Worm (Caenorhabditis elegans): ENCODE measurements around the gene prmn-1.
"Not testable (repeated sequence)": the region's sequence is repeated elsewhere in the genome, so short reads cannot be mapped to it uniquely, and the experiment has no call there.

Gene prmn-1

ce11 chrX:11405908-11406307 lies 21.0 kb downstream of the prmn-1 start, which contains the start of gene slo-2:
Gene slo-2 (minus strand): TSS chrX:11405931.
- no peak for TF ChIP-seq him-1 (tag; optimal IDR thresholded peaks at IDR 0.05)

DNA sequence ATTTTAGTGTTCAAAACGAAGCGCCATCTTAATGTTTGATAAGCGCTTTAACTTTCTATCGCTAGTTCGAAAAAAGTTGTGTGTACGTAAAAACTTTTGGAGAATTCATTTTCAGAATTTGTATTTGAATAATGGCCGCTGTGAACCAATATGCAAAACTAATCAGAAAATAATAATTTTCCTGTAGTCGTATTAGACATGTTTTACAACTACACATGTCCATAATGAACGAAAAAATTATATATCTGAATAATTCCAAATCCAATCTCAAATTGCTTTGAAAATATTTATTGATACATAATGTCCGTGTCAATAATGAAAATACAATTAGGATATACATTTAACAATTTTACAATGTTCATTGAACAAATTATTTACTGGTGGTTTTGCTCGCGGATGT lies 21.9 kb downstream of the prmn-1 start:
- TF ChIP-seq dao-5 (tag; optimal IDR thresholded peaks at IDR 0.05) (no peak), him-1 (tag; optimal IDR thresholded peaks at IDR 0.05) (no peak), W03F9.2 (tag; optimal IDR thresholded peaks at IDR 0.05) (no peak)

- TF ChIP-seq him-1 (tag; optimal IDR thresholded peaks at IDR 0.05) (no peak), W03F9.2 (tag; optimal IDR thresholded peaks at IDR 0.05) (no peak), dao-5 (tag; optimal IDR thresholded peaks at IDR 0.05) (no peak)
Measured at ce11 chrX:11407682-11408335, 22.9 kb downstream of the prmn-1 start, which contains the start of gene F08B12.4. Gene F08B12.4 (minus strand): TSS chrX:11407732.

- no peak for TF ChIP-seq him-1 (tag; optimal IDR thresholded peaks at IDR 0.05)
- TF ChIP-seq W03F9.2 (tag; optimal IDR thresholded peaks at IDR 0.05): peak; percentile 36
- no peak for TF ChIP-seq dao-5 (tag; optimal IDR thresholded peaks at IDR 0.05)
Measured at ce11 chrX:11409457-11409856, 24.6 kb downstream of the prmn-1 start.

ce11 chrX:11411675-11412074 lies 26.8 kb downstream of the prmn-1 start:
- TF ChIP-seq dao-5 (tag; optimal IDR thresholded peaks at IDR 0.05) (no peak), him-1 (tag; optimal IDR thresholded peaks at IDR 0.05) (no peak), W03F9.2 (tag; optimal IDR thresholded peaks at IDR 0.05) (no peak)

DNA sequence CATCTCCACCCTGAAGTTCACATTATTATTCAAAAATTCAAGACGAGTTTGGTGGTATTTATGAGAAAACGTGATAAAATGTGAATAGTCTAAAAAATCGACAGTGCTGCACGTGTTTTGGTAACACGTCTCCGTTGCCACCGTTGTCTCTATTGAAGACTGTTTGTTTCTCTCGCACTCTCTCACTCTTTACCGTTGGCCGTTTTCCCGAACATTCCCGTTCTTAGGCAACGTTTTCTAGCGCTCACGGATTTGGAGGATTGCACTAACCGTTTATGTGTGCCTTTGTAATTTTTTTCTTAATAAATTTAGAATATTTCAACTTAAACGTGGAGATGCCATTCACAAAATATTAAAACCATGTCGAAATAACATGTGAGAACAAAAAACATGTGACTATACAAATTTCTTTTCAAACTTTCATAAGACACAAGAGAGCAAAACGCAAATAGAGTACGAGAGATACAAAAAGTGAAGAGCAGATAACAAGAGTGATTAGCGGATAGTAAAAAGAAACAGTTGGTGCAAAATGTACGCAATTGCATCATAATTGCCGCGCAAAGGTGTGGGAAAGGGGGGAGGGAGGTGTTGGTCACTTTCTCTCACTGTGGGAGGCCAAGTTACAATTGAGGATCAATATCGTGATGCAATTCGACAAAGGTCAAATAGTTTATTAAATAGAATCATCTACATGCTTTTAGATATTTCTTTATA lies 30.1 kb downstream of the prmn-1 start, which contains the start of gene pek-1:
Gene pek-1 (minus strand): TSS at position 51 of the 714 bp plus-strand sequence.
- TF ChIP-seq him-1 (tag; optimal IDR thresholded peaks at IDR 0.05): no peak
- no peak for TF ChIP-seq W03F9.2 (tag; optimal IDR thresholded peaks at IDR 0.05)
- no peak for TF ChIP-seq dao-5 (tag; optimal IDR thresholded peaks at IDR 0.05)

ce11 chrX:11418667-11419066 lies 33.8 kb downstream of the prmn-1 start, which contains the start of gene F46C3.2:
Gene F46C3.2 (minus strand): TSS chrX:11418767.
- TF ChIP-seq W03F9.2 (tag; optimal IDR thresholded peaks at IDR 0.05) (no peak), dao-5 (tag; optimal IDR thresholded peaks at IDR 0.05) (no peak), him-1 (tag; optimal IDR thresholded peaks at IDR 0.05) (no peak)

DNA sequence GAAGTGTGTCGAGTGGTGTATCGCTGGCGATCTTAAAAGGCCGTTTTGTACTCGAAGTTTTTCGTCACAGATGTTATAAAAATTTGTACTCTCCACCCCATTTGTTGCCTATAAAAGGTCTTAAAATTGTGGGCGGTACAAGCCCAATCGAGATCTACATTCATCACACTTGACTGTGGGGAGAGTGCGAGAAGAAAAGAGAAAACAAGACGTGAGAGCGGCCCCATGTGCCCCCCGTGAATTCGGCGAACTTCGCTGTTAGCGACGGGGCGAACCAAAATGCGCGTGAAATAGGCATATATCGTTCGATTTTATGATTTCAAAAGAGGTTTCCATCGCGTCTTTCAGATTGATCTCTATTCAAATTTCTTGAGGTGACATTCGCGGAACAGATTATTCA lies 35.1 kb downstream of the prmn-1 start, which contains the start of gene F46C3.6:
Gene F46C3.6 (minus strand): TSS at position 87 of the 400 bp plus-strand sequence.
- TF ChIP-seq W03F9.2 (tag; optimal IDR thresholded peaks at IDR 0.05) (no peak), him-1 (tag; optimal IDR thresholded peaks at IDR 0.05) (no peak), dao-5 (tag; optimal IDR thresholded peaks at IDR 0.05) (no peak)

DNA sequence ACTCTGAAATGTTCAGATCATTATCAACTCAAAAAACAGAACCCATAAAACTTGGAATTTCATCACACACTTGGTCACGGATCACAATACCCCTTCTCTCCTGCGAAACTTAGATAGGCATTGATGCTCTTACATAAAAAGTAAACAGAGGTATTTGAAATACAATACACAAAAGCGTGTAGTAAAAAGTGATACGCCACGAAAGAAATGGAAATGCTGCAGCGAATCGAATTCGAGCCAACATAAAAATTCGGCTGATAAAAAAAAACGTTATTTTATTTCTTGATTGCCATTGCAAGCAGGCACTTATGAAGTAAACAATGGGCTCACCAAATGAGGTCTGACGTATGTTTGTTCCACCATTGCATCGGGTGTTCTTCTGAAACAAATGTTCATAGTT lies 41.8 kb downstream of the prmn-1 start:
- TF ChIP-seq W03F9.2 (tag; optimal IDR thresholded peaks at IDR 0.05) (no peak), dao-5 (tag; optimal IDR thresholded peaks at IDR 0.05) (no peak), him-1 (tag; optimal IDR thresholded peaks at IDR 0.05) (no peak)

DNA sequence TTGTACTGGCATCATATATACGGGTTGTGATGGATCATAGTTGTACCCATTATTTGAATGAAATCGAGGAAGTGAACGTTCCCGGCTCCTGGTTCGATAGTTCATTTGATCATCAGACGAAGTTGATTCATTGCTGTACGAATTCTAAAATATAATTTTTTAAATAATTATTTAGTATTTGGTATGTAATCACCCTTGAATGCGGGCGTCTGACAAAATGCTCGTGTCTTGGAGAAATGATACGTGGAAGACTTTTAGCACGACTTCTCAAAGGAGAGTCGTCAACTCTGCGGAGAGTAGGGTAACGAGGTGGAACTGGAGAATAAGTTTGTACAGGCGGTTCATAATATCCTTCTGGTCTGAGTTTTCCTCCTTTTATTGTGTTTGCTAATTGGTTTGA lies 42.7 kb downstream of the prmn-1 start:
- TF ChIP-seq dao-5 (tag; optimal IDR thresholded peaks at IDR 0.05): no peak
- no peak for TF ChIP-seq W03F9.2 (tag; optimal IDR thresholded peaks at IDR 0.05)
- no peak for TF ChIP-seq him-1 (tag; optimal IDR thresholded peaks at IDR 0.05)

ce11 chrX:11433488-11433887 lies 48.6 kb downstream of the prmn-1 start, which contains the start of gene hum-4:
Gene hum-4 (minus strand): TSS chrX:11433588.
- TF ChIP-seq W03F9.2 (tag; optimal IDR thresholded peaks at IDR 0.05): no peak
- no peak for TF ChIP-seq dao-5 (tag; optimal IDR thresholded peaks at IDR 0.05)
- no peak for TF ChIP-seq him-1 (tag; optimal IDR thresholded peaks at IDR 0.05)

ce11 chrX:11435488-11435887 lies 50.6 kb downstream of the prmn-1 start:
- no peak for TF ChIP-seq W03F9.2 (tag; optimal IDR thresholded peaks at IDR 0.05)
- TF ChIP-seq dao-5 (tag; optimal IDR thresholded peaks at IDR 0.05): no peak
- no peak for TF ChIP-seq him-1 (tag; optimal IDR thresholded peaks at IDR 0.05)

- no peak for TF ChIP-seq dao-5 (tag; optimal IDR thresholded peaks at IDR 0.05)
Measured at ce11 chrX:11437716-11438115, 52.8 kb downstream of the prmn-1 start.

ce11 chrX:11439740-11440139 lies 54.9 kb downstream of the prmn-1 start, which contains the start of gene F46C3.7:
Gene F46C3.7 (plus strand): TSS chrX:11440040.
- not testable (repeated sequence) for TF ChIP-seq dao-5, him-1, W03F9.2 (tag; optimal IDR thresholded peaks at IDR 0.05)
